Worm (Caenorhabditis elegans): ENCODE data around the gene F53F8.6.

F53F8.6 gene

DNA sequence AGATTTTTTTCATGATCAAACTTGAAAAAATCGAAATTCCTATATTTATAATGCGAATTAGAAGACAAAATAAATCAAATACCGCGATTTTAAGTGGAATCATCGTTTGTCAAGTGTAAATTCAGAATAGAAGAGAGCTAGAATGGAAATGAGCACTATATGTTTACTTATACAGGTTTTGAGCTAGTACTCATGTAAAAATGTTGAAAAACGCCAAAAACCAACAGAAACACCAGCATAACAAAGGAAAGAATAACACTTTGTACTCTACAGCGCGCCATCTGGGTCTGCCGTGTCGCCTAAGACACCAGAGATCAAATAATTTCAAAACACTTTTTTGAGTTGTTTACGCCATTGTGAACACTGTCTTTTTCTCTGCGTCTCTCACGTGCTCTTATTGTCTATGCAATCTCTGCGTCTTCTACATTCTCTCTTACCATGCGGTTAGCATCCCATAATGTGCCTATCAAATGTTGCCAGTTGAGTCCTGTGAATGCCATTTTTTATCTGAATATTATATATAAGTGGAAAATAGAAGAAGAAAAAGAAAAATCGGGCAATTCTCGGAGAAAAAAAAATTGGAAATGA is 24.8 kb downstream of the F53F8.6 start, which contains the start of gene ipla-3 (continued):
- peak; percentile 22 for TF ChIP-seq nhr-11 (tag; optimal IDR thresholded peaks at IDR 0.05)
- peak; percentile 58; the same call in 1 of the 2 replicates for TF ChIP-seq lin-1 (GFP tag; IDR thresholded peaks at IDR 0.05)
- no peak for TF ChIP-seq mdt-29 (GFP tag; IDR thresholded peaks at IDR 0.05)
- TF ChIP-seq R02D3.7 (tag; optimal IDR thresholded peaks at IDR 0.05) = no peak
- TF ChIP-seq set-16 (GFP tag; IDR thresholded peaks at IDR 0.05) = no peak
- TF ChIP-seq mxl-3 (GFP tag; optimal IDR thresholded peaks at IDR 0.05) = peak; percentile 84
- TF ChIP-seq nhr-237 (tag; optimal IDR thresholded peaks at IDR 0.05) = no peak
- no peak for TF ChIP-seq sdz-12 (GFP tag; optimal IDR thresholded peaks at IDR 0.05)
- no peak for TF ChIP-seq ceh-28 (tag; optimal IDR thresholded peaks at IDR 0.05)
- no peak for TF ChIP-seq ceh-62 (tag; optimal IDR thresholded peaks at IDR 0.05)
- TF ChIP-seq zip-11 (GFP tag; IDR thresholded peaks at IDR 0.05) = no peak
- no peak for TF ChIP-seq aly-2 (tag; optimal IDR thresholded peaks at IDR 0.05)
- no peak for TF ChIP-seq daf-19 (GFP tag; conservative IDR thresholded peaks at IDR 0.05)
- peak; percentile 38 for TF ChIP-seq spr-1 (tag; optimal IDR thresholded peaks at IDR 0.05)
- no peak for TF ChIP-seq madf-9 (GFP tag; conservative IDR thresholded peaks at IDR 0.05)
- TF ChIP-seq mxl-2 (GFP tag; conservative IDR thresholded peaks at IDR 0.05) = 0 out of 2 replicates have a peak, but pooled peaks have one; percentile 20
- TF ChIP-seq tra-1 (GFP tag; IDR thresholded peaks at IDR 0.05) = 0 out of 2 replicates have a peak, but pooled peaks have one; percentile 37
- no peak for TF ChIP-seq nhr-42 (GFP tag; IDR thresholded peaks at IDR 0.05)
- TF ChIP-seq lin-29 (GFP tag; IDR thresholded peaks at IDR 0.05) = no peak
- no peak for TF ChIP-seq F26F4.8 (GFP tag; conservative IDR thresholded peaks at IDR 0.05)
- TF ChIP-seq nhr-77 (tag; optimal IDR thresholded peaks at IDR 0.05) = peak; percentile 91
- peak; percentile 14 for TF ChIP-seq aha-1 (tag)
- TF ChIP-seq ztf-11 (tag; optimal IDR thresholded peaks at IDR 0.05) = no peak
- TF ChIP-seq daf-12 (tag; optimal IDR thresholded peaks at IDR 0.05) = no peak
- no peak for TF ChIP-seq saeg-2 (GFP tag; IDR thresholded peaks at IDR 0.05)
- TF ChIP-seq pha-4 (GFP tag; IDR thresholded peaks at IDR 0.05) = peak; percentile 79
- TF ChIP-seq pha-4 (tag; optimal IDR thresholded peaks at IDR 0.05) = peak; percentile 76
- no peak for TF ChIP-seq fos-1 (tag; optimal IDR thresholded peaks at IDR 0.05)
- TF ChIP-seq zag-1 (tag; optimal IDR thresholded peaks at IDR 0.05) = no peak
- TF ChIP-seq ceh-82 (tag; optimal IDR thresholded peaks at IDR 0.05) = no peak
- TF ChIP-seq ceh-44 (GFP tag; IDR thresholded peaks at IDR 0.05) = no peak
- no peak for TF ChIP-seq nhr-25 (tag; optimal IDR thresholded peaks at IDR 0.05; ENCODE audit: borderline replicate concordance, insufficient read depth)
- TF ChIP-seq vab-7 (GFP tag; IDR thresholded peaks at IDR 0.05) = no peak
- no peak for TF ChIP-seq attf-4 (tag; optimal IDR thresholded peaks at IDR 0.05)
- no peak for TF ChIP-seq skn-1 (tag; optimal IDR thresholded peaks at IDR 0.05)
- no peak for TF ChIP-seq snpc-4 (tag; optimal IDR thresholded peaks at IDR 0.05)
- TF ChIP-seq ctbp-1 (GFP tag; IDR thresholded peaks at IDR 0.05) = no peak
- no peak for TF ChIP-seq Y5F2A.4 (GFP tag; optimal IDR thresholded peaks at IDR 0.05)
- peak; percentile 77 to 97 for TF ChIP-seq daf-16 (GFP tag; optimal IDR thresholded peaks at IDR 0.05)
- peak; percentile 99 for TF ChIP-seq daf-16 (tag; optimal IDR thresholded peaks at IDR 0.05)
- TF ChIP-seq ZK337.2 (GFP tag; IDR thresholded peaks at IDR 0.05) = no peak
- TF ChIP-seq lin-39 (tag; optimal IDR thresholded peaks at IDR 0.05) = no peak
- TF ChIP-seq nhr-111 (GFP tag; optimal IDR thresholded peaks at IDR 0.05) = no peak
- TF ChIP-seq hmg-1.1 (GFP tag; IDR thresholded peaks at IDR 0.05) = peak; percentile 71
- no peak for TF ChIP-seq spr-3 (GFP tag; optimal IDR thresholded peaks at IDR 0.05)
- peak; percentile 65; the same call in 1 of the 2 replicates for TF ChIP-seq zfp-3 (GFP tag; conservative IDR thresholded peaks at IDR 0.05)
- no peak for TF ChIP-seq nhr-41 (GFP tag; IDR thresholded peaks at IDR 0.05)
- peak in 1 of 2 experiments; percentile 53 for TF ChIP-seq lsy-2 (tag; optimal IDR thresholded peaks at IDR 0.05)
- peak; percentile 95 for TF ChIP-seq nhr-6 (tag; optimal IDR thresholded peaks at IDR 0.05)
- TF ChIP-seq dpl-1 (GFP tag; optimal IDR thresholded peaks at IDR 0.05) = peak; percentile 54
- peak; percentile 70; the same call in 1 of the 2 replicates for TF ChIP-seq T26A8.4 (GFP tag; IDR thresholded peaks at IDR 0.05)
- TF ChIP-seq zip-2 (tag; optimal IDR thresholded peaks at IDR 0.05) = no peak

Measured in whole organism, L4 larva.